Fruit fly (Drosophila melanogaster) Kc167 (cell line): ENCODE measurements around the gene CG6569.

Source experiments
- h ChIP-seq: fragments of >200 bp; optimal IDR thresholded peaks from 3 replicates; lab custom pipeline; 2018; ENCODE audit warnings: missing external identifiers
- insv ChIP-seq: fragments of >200 bp; optimal IDR thresholded peaks from 3 replicates; lab custom pipeline; 2018; ENCODE audit warnings: missing external identifiers
- psq ChIP-seq: fragments of >200 bp; optimal IDR thresholded peaks from 2 replicates; lab custom pipeline; 2017; ENCODE audit warnings: missing external identifiers

- TF ChIP-seq psq (lab: Kevin White, UChicago) = no peak
- no peak for TF ChIP-seq insv (lab: Kevin White, UChicago)
- no peak for TF ChIP-seq h (lab: Kevin White, UChicago)
Observed at dm6 chr3R:21877636-21878035, 9.9 kb upstream of the CG6569 start, which contains the start of gene P5CDh2.
